Worm (Caenorhabditis elegans) whole organism, midembryonic: Measurements from ENCODE around the gene R10H10.3.

Experiments
- cog-1 ChIP-seq: sonication (generic microtip); optimal IDR thresholded peaks from 2 replicates; lab custom pipeline; 2016; ENCODE audit warnings: missing genetic modification characterization, missing compliant biosample characterization
- flt-1 ChIP-seq: fragments of 200-800 bp; sonication (Bioruptor generic); IDR thresholded peaks from 2 replicates; pipeline ENCODE4 v1.3.6; 2022; ENCODE audit warnings: missing genetic modification characterization, missing compliant biosample characterization
- klf-2 ChIP-seq: fragments of 200-800 bp; sonication (Bioruptor generic); conservative IDR thresholded peaks from 2 replicates; pipeline ENCODE4 v1.3.6; 2022; ENCODE audit warnings: missing genetic modification reagents, missing genetic modification characterization, missing compliant biosample characterization
- med-1 ChIP-seq: sonication (generic microtip); optimal IDR thresholded peaks from 2 replicates; lab custom pipeline; 2017; ENCODE audit warnings: missing genetic modification characterization, mild to moderate bottlenecking, missing compliant biosample characterization, antibody characterized with exemption, missing genetic modification reagents; ENCODE audit not compliant: insufficient read depth
- tab-1 ChIP-seq: fragments of 200-800 bp; sonication (Bioruptor generic); IDR thresholded peaks from 2 replicates; pipeline ENCODE4 v1.3.6; 2022; ENCODE audit warnings: missing genetic modification characterization, missing compliant biosample characterization
- ztf-23 ChIP-seq: fragments of 200-800 bp; sonication (Bioruptor generic); IDR thresholded peaks from 2 replicates; pipeline ENCODE4 v1.3.6; 2022; ENCODE audit warnings: missing genetic modification reagents, missing genetic modification characterization, missing compliant biosample characterization
- ztf-29 ChIP-seq: fragments of 200-800 bp; sonication (Bioruptor generic); IDR thresholded peaks from 2 replicates; pipeline ENCODE4 v1.3.6; 2022; ENCODE audit warnings: missing genetic modification reagents, missing genetic modification characterization, missing compliant biosample characterization

DNA sequence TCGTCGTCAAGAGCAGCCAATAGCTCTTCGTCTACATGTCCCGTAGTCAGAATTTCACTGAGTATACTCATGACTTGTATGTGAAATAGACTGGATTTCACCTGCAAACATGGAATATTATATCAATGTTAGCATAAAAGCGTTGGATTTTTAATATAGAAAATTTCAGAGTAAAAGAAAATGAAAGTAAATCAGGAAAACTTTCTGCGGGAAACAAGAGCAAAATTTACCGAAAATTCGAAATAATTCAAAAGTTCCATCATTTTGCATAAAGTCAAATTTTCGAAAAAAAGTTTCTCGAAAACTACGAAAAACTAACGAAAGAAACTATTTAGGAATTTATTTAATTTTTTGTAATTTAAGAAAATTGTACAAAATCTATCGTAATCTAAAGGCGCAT, 29.5 kb downstream of the R10H10.3 start, which contains the start of gene F13B12.6:
- TF ChIP-seq cog-1 (tag; lab: Kevin White, UChicago) (no peak), med-1 (GFP tag; lab: Kevin White, UChicago) (no peak), tab-1 (GFP tag; lab: Robert Waterston, UW) (no peak), klf-2 (no peak), ztf-29 (GFP tag; lab: Robert Waterston, UW) (no peak), flt-1 (GFP tag; lab: Robert Waterston, UW) (no peak), ztf-23 (no peak)
